Worm (Caenorhabditis elegans): ENCODE measurements around the gene Y47D7A.12.
A peak's percentile ranks its signal among the peaks of the same experiment; 100 is the strongest.

DNA sequence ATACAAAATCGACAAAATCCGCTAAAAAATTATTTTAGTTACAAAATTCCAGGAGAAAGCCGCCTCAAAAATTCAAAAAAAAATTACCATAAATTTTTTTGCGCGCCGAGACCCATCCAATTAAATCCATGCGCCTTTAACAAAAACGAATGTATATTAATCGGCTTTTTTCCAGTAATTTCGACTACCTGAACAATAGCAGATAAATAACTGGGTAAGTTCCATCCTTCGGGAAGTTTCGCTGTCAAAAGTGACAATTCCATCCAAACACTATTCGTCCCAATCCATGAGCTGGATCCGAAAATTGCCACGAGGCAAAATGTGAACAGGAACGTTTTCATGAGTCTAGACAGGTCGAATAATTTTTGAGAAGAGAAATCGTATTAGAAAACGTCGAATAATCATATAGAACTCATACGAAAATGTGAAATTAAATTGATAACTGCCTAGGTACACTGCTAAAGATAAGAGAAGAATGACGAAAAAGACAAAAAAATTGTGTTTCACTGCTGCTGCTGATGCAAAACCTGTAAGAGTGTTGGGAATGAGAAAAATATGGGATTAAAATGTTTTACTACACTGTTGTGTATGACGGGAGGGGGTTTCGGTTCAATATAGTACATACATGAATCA, 13.4 kb upstream of the Y47D7A.12 start, which contains the start of gene rft-1:
- TF ChIP-seq unc-62 (GFP tag; optimal IDR thresholded peaks at IDR 0.05) (no peak), cebp-1 (GFP tag; IDR thresholded peaks at IDR 0.05) (no peak), cebp-1 (tag; optimal IDR thresholded peaks at IDR 0.05) (no peak), C06A6.2 (GFP tag; conservative IDR thresholded peaks at IDR 0.05) (no peak), attf-5 (GFP tag; optimal IDR thresholded peaks at IDR 0.05) (no peak), dpl-1 (GFP tag; optimal IDR thresholded peaks at IDR 0.05) (no peak), pha-4 (tag; optimal IDR thresholded peaks at IDR 0.05) (no peak), nfya-2 (GFP tag; IDR thresholded peaks at IDR 0.05) (no peak), chd-7 (tag; optimal IDR thresholded peaks at IDR 0.05) (no peak), snpc-4 (GFP tag; optimal IDR thresholded peaks at IDR 0.05) (no peak), snpc-4 (tag; optimal IDR thresholded peaks at IDR 0.05) (no peak), nhr-80 (tag; optimal IDR thresholded peaks at IDR 0.05) (peak; percentile 47)
